Worm (Caenorhabditis elegans) whole organism, early embryonic: ENCODE results near the gene Y54E2A.7.
"Not testable (repeated sequence)": the region's sequence is repeated elsewhere in the genome, so short reads cannot be mapped to it uniquely, and the experiment has no call there.

ENCODE experiments used
- B0310.2 ChIP-seq: sonication (generic microtip); optimal IDR thresholded peaks from 2 replicates; lab custom pipeline; 2016; ENCODE audit warnings: mild to moderate bottlenecking, missing genetic modification characterization, missing compliant biosample characterization
- aly-1 ChIP-seq: sonication (generic microtip); optimal IDR thresholded peaks from 2 replicates; lab custom pipeline; 2016; ENCODE audit warnings: missing genetic modification characterization, missing compliant biosample characterization
- ceh-13 ChIP-seq: fragments of 200-800 bp; sonication (Bioruptor generic); optimal IDR thresholded peaks from 2 replicates; lab custom pipeline; 2018; ENCODE audit warnings: mild to moderate bottlenecking, missing genetic modification characterization, missing compliant biosample characterization
- hnd-1 ChIP-seq: sonication (generic microtip); optimal IDR thresholded peaks from 2 replicates; lab custom pipeline; 2016; ENCODE audit warnings: missing genetic modification characterization, missing compliant biosample characterization

ce11 chrII:14802527-14802926, 29.7 kb upstream of the Y54E2A.7 start:
- TF ChIP-seq ceh-13 (GFP tag; lab: Kevin White, UChicago); aly-1 (tag; lab: Kevin White, UChicago); B0310.2 (tag; lab: Kevin White, UChicago); hnd-1 (tag; lab: Kevin White, UChicago): not testable (repeated sequence)
